Worm (Caenorhabditis elegans): ENCODE results near the gene F45G2.8.
"Not testable (repeated sequence)": the region's sequence is repeated elsewhere in the genome, so short reads cannot be mapped to it uniquely, and the experiment has no call there.

DNA sequence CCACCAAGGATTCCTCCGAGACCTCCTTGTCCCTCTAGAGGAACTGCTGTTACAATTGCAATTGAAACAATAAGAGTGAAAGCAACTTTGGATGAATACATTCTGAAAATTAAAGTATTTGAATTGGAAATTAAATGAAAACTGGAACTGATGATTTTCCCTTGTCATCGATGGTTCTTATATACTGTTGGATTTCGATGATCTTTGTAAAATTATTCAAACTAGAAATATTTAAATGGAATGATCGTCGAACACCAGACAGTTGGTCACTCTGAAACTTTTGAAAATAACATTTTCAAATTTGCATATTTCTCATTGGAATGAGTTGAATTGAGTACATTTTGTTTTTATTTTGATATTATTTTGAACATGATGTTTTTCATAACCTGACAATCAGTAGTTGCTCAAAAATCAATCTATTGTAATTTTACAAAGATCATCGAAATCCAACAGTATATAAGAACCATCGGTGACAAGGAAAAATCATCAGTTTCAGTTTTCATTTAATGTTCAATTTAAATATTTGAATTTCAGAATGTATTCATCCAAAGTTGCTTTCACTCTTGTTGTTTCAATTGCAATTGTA lies 33.7 kb downstream of the F45G2.8 start, which contains the start of the genes srlf-9 and srlf-10:
- TF ChIP-seq unc-62 (GFP tag; optimal IDR thresholded peaks at IDR 0.05); ama-1 (optimal IDR thresholded peaks at IDR 0.05); unc-39 (tag; optimal IDR thresholded peaks at IDR 0.05): not testable (repeated sequence)
